Worm (Caenorhabditis elegans) whole organism, L2 larva: ENCODE data around the gene pot-1.
A peak's percentile ranks its signal among the peaks of the same experiment; 100 is the strongest.

Experiments
- C34F6.9 ChIP-seq: fragments of 150-350 bp; optimal IDR thresholded peaks from 2 replicates; lab custom pipeline; 2014; ENCODE audit warnings: missing biosample characterization, missing genetic modification characterization
- F13H6.1 ChIP-seq: sonication (generic microtip); optimal IDR thresholded peaks from 2 replicates; lab custom pipeline; 2016; ENCODE audit warnings: missing genetic modification characterization, missing compliant biosample characterization
- Y55F3AM.14 ChIP-seq: fragments of 200-800 bp; sonication (Bioruptor generic); optimal IDR thresholded peaks from 2 replicates; lab custom pipeline; 2018; ENCODE audit warnings: mild to moderate bottlenecking, missing genetic modification characterization, missing compliant biosample characterization
- ZK546.5 ChIP-seq: sonication (generic microtip); optimal IDR thresholded peaks from 2 replicates; lab custom pipeline; 2017; ENCODE audit warnings: missing biosample characterization, missing genetic modification characterization
- aly-2 ChIP-seq: fragments of 150-350 bp; optimal IDR thresholded peaks from 2 replicates; lab custom pipeline; 2014; ENCODE audit warnings: missing biosample characterization, missing genetic modification characterization
- ama-1 ChIP-seq: fragments of 150-350 bp; optimal IDR thresholded peaks from 2 replicates; lab custom pipeline; 2018; ENCODE audit warnings: inconsistent platforms
- blmp-1 ChIP-seq: sonication (generic microtip); optimal IDR thresholded peaks from 2 replicates; lab custom pipeline; 2017; ENCODE audit warnings: missing genetic modification characterization, mild to moderate bottlenecking, missing compliant biosample characterization, antibody characterized with exemption, moderate library complexity; ENCODE audit not compliant: insufficient read depth
- ceh-82 ChIP-seq: fragments of 150-350 bp; optimal IDR thresholded peaks from 2 replicates; lab custom pipeline; 2014; ENCODE audit warnings: missing biosample characterization, missing genetic modification characterization
- crh-2 ChIP-seq: sonication (generic microtip); optimal IDR thresholded peaks from 2 replicates; lab custom pipeline; 2017; ENCODE audit warnings: missing biosample characterization, missing genetic modification characterization
- egl-27 ChIP-seq: sonication (generic microtip); optimal IDR thresholded peaks from 3 replicates; lab custom pipeline; 2017; ENCODE audit warnings: missing biosample characterization, missing genetic modification reagents, missing genetic modification characterization
- elt-1 ChIP-seq: fragments of 150-350 bp; optimal IDR thresholded peaks from 2 replicates; lab custom pipeline; 2014; ENCODE audit warnings: missing biosample characterization, missing genetic modification characterization
- fos-1 ChIP-seq: fragments of 150-350 bp; optimal IDR thresholded peaks from 2 replicates; lab custom pipeline; 2014; ENCODE audit warnings: missing biosample characterization, missing genetic modification characterization
- lin-11 ChIP-seq: fragments of 150-350 bp; sonication (generic microtip); optimal IDR thresholded peaks from 2 replicates; lab custom pipeline; 2014; ENCODE audit warnings: missing biosample characterization, missing genetic modification characterization, inconsistent platforms, mixed read lengths
- lin-13 ChIP-seq: fragments of 150-350 bp; optimal IDR thresholded peaks from 2 replicates; lab custom pipeline; 2014; ENCODE audit warnings: missing biosample characterization, missing genetic modification reagents, missing genetic modification characterization
- lin-39 ChIP-seq: fragments of 150-350 bp; optimal IDR thresholded peaks from 2 replicates; lab custom pipeline; 2014; ENCODE audit warnings: missing biosample characterization, missing genetic modification reagents, missing genetic modification characterization
- lsy-2 ChIP-seq, 2 experiments: fragments of 150-350 bp in 1 of 2; sonication (generic microtip) in 1 of 2; optimal IDR thresholded peaks; 2 replicates each; lab custom pipeline; 2014 to 2017; ENCODE audit warnings: missing biosample characterization in 2 of 2, missing genetic modification characterization in 2 of 2
- mbf-1 ChIP-seq: sonication (generic microtip); optimal IDR thresholded peaks from 2 replicates; lab custom pipeline; 2017; ENCODE audit warnings: missing biosample characterization, missing genetic modification characterization
- mdl-1 ChIP-seq, 2 experiments: fragments of 150-350 bp in 1 of 2; sonication (generic microtip) in 1 of 2; optimal IDR thresholded peaks; 2 replicates each; lab custom pipeline; 2017; ENCODE audit warnings: missing biosample characterization in 2 of 2, missing genetic modification characterization in 2 of 2
- nhr-10 ChIP-seq: sonication (generic microtip); optimal IDR thresholded peaks from 2 replicates; lab custom pipeline; 2017; ENCODE audit warnings: missing biosample characterization, missing genetic modification characterization
- nhr-12 ChIP-seq: fragments of 150-350 bp; optimal IDR thresholded peaks from 2 replicates; lab custom pipeline; 2014; ENCODE audit warnings: missing biosample characterization, missing genetic modification characterization
- nhr-129 ChIP-seq: fragments of 150-350 bp; optimal IDR thresholded peaks from 2 replicates; lab custom pipeline; 2014; ENCODE audit warnings: missing biosample characterization, missing genetic modification characterization
- nhr-23 ChIP-seq: fragments of 150-350 bp; optimal IDR thresholded peaks from 2 replicates; lab custom pipeline; 2014; ENCODE audit warnings: missing biosample characterization, missing genetic modification reagents, missing genetic modification characterization
- nhr-237 ChIP-seq: fragments of 150-350 bp; optimal IDR thresholded peaks from 2 replicates; lab custom pipeline; 2014; ENCODE audit warnings: missing biosample characterization, missing genetic modification characterization
- nhr-25 ChIP-seq: fragments of 150-350 bp; sonication (generic microtip); optimal IDR thresholded peaks from 3 replicates; lab custom pipeline; 2014; ENCODE audit warnings: missing biosample characterization, missing genetic modification characterization
- nhr-6 ChIP-seq: fragments of 150-350 bp; optimal IDR thresholded peaks from 2 replicates; lab custom pipeline; 2014; ENCODE audit warnings: missing biosample characterization, missing genetic modification characterization
- nhr-77 ChIP-seq: fragments of 150-350 bp; optimal IDR thresholded peaks from 2 replicates; lab custom pipeline; 2014; ENCODE audit warnings: missing biosample characterization, missing genetic modification characterization
- peb-1 ChIP-seq: fragments of 150-350 bp; optimal IDR thresholded peaks from 2 replicates; lab custom pipeline; 2014; ENCODE audit warnings: missing biosample characterization, missing genetic modification characterization
- skn-1 ChIP-seq: sonication (generic microtip); optimal IDR thresholded peaks from 2 replicates; lab custom pipeline; 2017; ENCODE audit warnings: missing biosample characterization, missing genetic modification characterization
- sma-3 ChIP-seq: sonication (generic microtip); optimal IDR thresholded peaks from 2 replicates; lab custom pipeline; 2016; ENCODE audit warnings: missing genetic modification reagents, missing genetic modification characterization, missing compliant biosample characterization
- sma-9 ChIP-seq, 2 experiments: fragments of 150-350 bp in 1 of 2; sonication (generic microtip) in 1 of 2; optimal IDR thresholded peaks; 2 replicates each; lab custom pipeline; 2014 to 2016; ENCODE audit warnings: missing genetic modification characterization in 2 of 2, mild to moderate bottlenecking in 1 of 2, missing biosample characterization in 1 of 2, missing compliant biosample characterization in 1 of 2, missing genetic modification reagents in 1 of 2, moderate library complexity in 1 of 2
- snpc-4 ChIP-seq: fragments of 150-350 bp; optimal IDR thresholded peaks from 2 replicates; lab custom pipeline; 2014; ENCODE audit warnings: missing biosample characterization, missing genetic modification characterization
- unc-39 ChIP-seq: fragments of 150-350 bp; optimal IDR thresholded peaks from 2 replicates; lab custom pipeline; 2014; ENCODE audit warnings: missing biosample characterization, missing genetic modification characterization
- ztf-1 ChIP-seq: fragments of 200-800 bp; sonication (Bioruptor generic); conservative IDR thresholded peaks from 2 replicates; pipeline ENCODE4 v1.3.6; 2022; ENCODE audit warnings: missing genetic modification characterization, missing compliant biosample characterization
- ztf-11 ChIP-seq: sonication (generic microtip); optimal IDR thresholded peaks from 2 replicates; lab custom pipeline; 2017; ENCODE audit warnings: missing biosample characterization, missing genetic modification characterization
- ztf-4 ChIP-seq: fragments of 150-350 bp; optimal IDR thresholded peaks from 2 replicates; lab custom pipeline; 2014; ENCODE audit warnings: missing biosample characterization, missing genetic modification characterization

pot-1 gene

DNA sequence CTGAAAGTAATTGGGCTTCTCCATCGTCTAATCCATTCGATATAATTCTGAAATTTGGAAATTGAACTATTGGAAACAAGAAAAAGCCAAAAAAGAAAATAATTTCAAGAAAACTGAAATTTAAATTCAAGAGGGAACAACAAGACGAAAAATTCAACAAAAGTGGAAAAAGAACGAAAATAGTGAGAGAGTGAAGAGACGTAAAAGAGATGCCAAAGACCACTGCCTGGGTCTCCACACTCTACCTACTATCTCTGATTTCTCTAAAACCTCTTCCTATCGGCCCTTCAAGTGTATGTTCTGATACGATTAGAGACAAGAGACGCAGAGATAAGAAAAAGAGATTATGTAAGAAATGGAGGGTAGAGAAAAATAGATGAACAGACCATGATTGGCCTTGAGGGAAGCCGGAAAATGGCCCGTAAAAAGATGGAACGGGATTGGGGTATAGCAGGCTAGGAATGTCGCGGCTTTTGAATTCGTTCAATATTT, 20.3 kb upstream of the pot-1 start, which contains the start of gene ogt-1 (continued):
- TF ChIP-seq F13H6.1 (tag; lab: Kevin White, UChicago), result peak; percentile 92
- TF ChIP-seq, all 48 proteins: peak for 26

- TF ChIP-seq nhr-25 (tag; lab: Kevin White, UChicago) (peak; percentile 56), Y55F3AM.14 (GFP tag; lab: Kevin White, UChicago) (no peak), C34F6.9 (tag; lab: Kevin White, UChicago) (no peak), ztf-4 (peak; percentile 45), egl-27 (tag; lab: Kevin White, UChicago) (peak; percentile 26), fos-1 (tag; lab: Kevin White, UChicago) (peak; percentile 0)
Measured at ce11 chrIII:7152569-7152968, 19.1 kb upstream of the pot-1 start.

DNA sequence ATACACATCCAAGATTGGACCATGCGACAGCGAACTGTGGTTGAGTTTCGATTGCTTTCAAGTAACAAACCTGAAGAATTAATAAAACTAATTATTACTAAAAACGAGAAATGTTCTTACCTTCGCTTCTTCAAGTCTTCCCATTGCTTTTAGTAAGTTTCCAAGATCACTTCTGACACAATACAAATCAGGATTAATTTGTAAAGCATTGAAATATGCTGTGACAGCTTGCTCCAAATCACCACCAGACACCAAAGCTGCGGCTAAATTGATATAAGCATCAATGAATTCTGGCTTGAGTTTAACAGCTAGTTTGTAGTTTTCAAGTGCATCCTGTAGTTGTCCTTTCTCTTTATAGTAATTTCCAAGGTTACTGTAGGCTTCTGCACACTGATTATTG, 16.7 kb upstream of the pot-1 start:
- TF ChIP-seq lin-13 (GFP tag; lab: Kevin White, UChicago) (no peak), nhr-237 (tag; lab: Kevin White, UChicago) (no peak), sma-3 (no peak), sma-9 (GFP tag; optimal IDR thresholded peaks at IDR 0.05; lab: Kevin White, UChicago) (no peak), sma-9 (tag; optimal IDR thresholded peaks at IDR 0.05; lab: Kevin White, UChicago) (no peak), elt-1 (tag; lab: Kevin White, UChicago) (no peak), nhr-6 (tag; lab: Kevin White, UChicago) (no peak), skn-1 (tag; lab: Kevin White, UChicago) (no peak), aly-2 (tag; lab: Kevin White, UChicago) (no peak), ama-1 (lab: Kevin White, UChicago) (no peak), nhr-10 (tag; lab: Kevin White, UChicago) (no peak), nhr-77 (no peak), Y55F3AM.14 (GFP tag; lab: Kevin White, UChicago) (no peak), peb-1 (tag; lab: Kevin White, UChicago) (no peak), nhr-129 (tag; lab: Kevin White, UChicago) (no peak), nhr-12 (no peak)

DNA sequence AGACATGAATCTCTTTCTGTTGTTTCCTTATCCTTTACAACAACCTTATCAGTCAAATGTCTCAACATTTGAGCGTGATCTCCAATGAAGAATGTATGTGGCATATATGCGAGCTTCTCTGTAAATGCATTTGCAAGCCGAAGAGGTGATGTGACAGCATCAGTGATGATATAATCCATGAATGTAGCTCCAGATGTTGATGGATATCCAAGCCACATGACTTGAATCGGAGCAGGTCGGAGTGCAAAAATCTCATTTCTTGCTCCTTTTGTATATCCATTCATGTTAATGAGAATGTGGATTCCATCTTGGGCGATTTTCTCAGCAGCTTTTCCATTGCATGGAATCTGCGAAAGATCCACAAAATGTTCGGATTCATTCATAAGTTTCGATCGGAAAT, 14.7 kb upstream of the pot-1 start:
- TF ChIP-seq nhr-10 (tag; lab: Kevin White, UChicago) (no peak), fos-1 (tag; lab: Kevin White, UChicago) (no peak), crh-2 (no peak), lin-39 (tag; lab: Kevin White, UChicago) (no peak), nhr-23 (tag; lab: Kevin White, UChicago) (no peak), mdl-1 (tag; optimal IDR thresholded peaks at IDR 0.05; lab: Kevin White, UChicago) (no peak), blmp-1 (no peak), nhr-25 (tag; lab: Kevin White, UChicago) (no peak), ZK546.5 (tag; lab: Kevin White, UChicago) (no peak), ztf-1 (GFP tag; lab: Robert Waterston, UW) (no peak), ztf-11 (tag; lab: Kevin White, UChicago) (no peak), ceh-82 (tag; lab: Kevin White, UChicago) (no peak), snpc-4 (tag; lab: Kevin White, UChicago) (no peak), unc-39 (tag; lab: Kevin White, UChicago) (no peak), lin-11 (tag; lab: Kevin White, UChicago) (no peak), nhr-6 (tag; lab: Kevin White, UChicago) (no peak), mbf-1 (tag; lab: Kevin White, UChicago) (no peak), ztf-4 (no peak), lsy-2 (tag; optimal IDR thresholded peaks at IDR 0.05; lab: Kevin White, UChicago) (no peak), skn-1 (tag; lab: Kevin White, UChicago) (no peak)

DNA sequence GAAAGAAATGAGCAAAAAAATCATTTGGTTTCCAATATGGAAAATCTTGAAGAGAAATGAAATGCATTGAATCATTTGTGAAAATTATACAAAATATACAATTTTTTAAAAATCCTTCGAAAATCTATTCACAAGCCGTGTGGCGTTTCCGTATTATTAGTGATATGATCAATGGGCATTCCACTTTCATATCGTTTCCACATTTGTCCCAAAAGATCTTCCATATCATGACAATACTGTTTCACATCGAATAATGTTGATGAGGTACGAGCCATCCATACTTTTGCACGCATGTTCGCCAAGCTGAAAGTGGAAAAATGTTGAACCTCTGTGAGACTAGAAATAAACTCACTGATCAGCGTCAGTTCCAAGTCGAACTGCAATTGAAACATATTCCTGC, 12.9 kb upstream of the pot-1 start:
- TF ChIP-seq C34F6.9 (tag; lab: Kevin White, UChicago), result no peak
